Worm (Caenorhabditis elegans) whole organism, L1 larva: ENCODE measurements around the gene Y51H4A.23.

Experiments
- lin-13 ChIP-seq: fragments of 150-350 bp; optimal IDR thresholded peaks from 2 replicates; lab custom pipeline; 2014; ENCODE audit warnings: missing biosample characterization, missing genetic modification reagents, missing genetic modification characterization
- nhr-76 ChIP-seq: sonication (generic microtip); optimal IDR thresholded peaks from 2 replicates; lab custom pipeline; 2017; ENCODE audit warnings: missing biosample characterization, missing genetic modification characterization

ce11 chrIV:16709713-16710112, 13.0 kb upstream of the Y51H4A.23 start:
- TF ChIP-seq lin-13 (GFP tag; lab: Kevin White, UChicago) (no peak), nhr-76 (no peak)
